Fruit fly (Drosophila melanogaster) whole organism, embryonic: Measurements from ENCODE around the gene trio.

Experiments used
- CG15514 ChIP-seq: fragments of 200-800 bp; sonication (Bioruptor generic); optimal IDR thresholded peaks from 3 replicates; lab custom pipeline; 2017; ENCODE audit warnings: missing biosample characterization, missing genetic modification characterization, mild to moderate bottlenecking, moderate library complexity, missing genetic modification reagents
- CG17385 ChIP-seq: fragments of 200-800 bp; sonication (Bioruptor generic); optimal IDR thresholded peaks from 3 replicates; lab custom pipeline; 2018; ENCODE audit warnings: missing biosample characterization, mild to moderate bottlenecking, missing genetic modification characterization
- CG8478 ChIP-seq: fragments of >200 bp; optimal IDR thresholded peaks from 2 replicates; lab custom pipeline; 2018
- fd96Cb ChIP-seq: fragments of 200-800 bp; sonication (Bioruptor generic); optimal IDR thresholded peaks from 2 replicates; lab custom pipeline; 2018; ENCODE audit warnings: missing biosample characterization, mild to moderate bottlenecking, missing genetic modification characterization, moderate library complexity
- pita ChIP-seq: fragments of 200-800 bp; sonication (Bioruptor generic); optimal IDR thresholded peaks from 2 replicates; lab custom pipeline; 2017; ENCODE audit warnings: missing biosample characterization, mild to moderate bottlenecking, missing genetic modification characterization

DNA sequence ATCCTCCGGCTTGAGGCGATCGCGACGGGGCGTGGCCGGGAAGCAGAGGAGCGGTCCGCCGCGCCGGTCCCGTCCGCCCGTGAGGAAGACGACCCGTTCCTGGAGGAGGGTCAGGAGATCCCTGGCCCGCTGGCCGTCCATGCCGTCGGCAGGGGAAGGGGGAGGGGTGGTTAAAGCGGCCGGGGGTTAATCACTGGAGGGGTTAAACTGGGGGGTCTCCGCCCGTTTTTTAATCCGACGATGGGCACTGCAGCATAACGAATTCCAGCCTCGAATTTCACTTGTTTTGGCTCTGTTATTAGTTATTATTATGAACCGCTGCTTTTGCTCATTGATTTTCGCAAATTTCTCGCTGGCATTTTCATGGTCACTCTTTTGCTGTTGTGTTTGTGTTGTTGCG, 987 bp downstream of the trio start:
- TF ChIP-seq pita (GFP tag; lab: Kevin White, UChicago) (no peak), fd96Cb (no peak), CG15514 (no peak), CG17385 (GFP tag; lab: Kevin White, UChicago) (no peak), CG8478 (no peak)
